Worm (Caenorhabditis elegans): ENCODE results near the gene nlp-46.

nlp-46 gene

ce11 chrV:12506185-12506584, at the start of gene nlp-46:
Gene nlp-46, minus strand, starts transcription at chrV:12506285.
- no peak for TF ChIP-seq tlf-1 (GFP tag; optimal IDR thresholded peaks at IDR 0.05)

DNA sequence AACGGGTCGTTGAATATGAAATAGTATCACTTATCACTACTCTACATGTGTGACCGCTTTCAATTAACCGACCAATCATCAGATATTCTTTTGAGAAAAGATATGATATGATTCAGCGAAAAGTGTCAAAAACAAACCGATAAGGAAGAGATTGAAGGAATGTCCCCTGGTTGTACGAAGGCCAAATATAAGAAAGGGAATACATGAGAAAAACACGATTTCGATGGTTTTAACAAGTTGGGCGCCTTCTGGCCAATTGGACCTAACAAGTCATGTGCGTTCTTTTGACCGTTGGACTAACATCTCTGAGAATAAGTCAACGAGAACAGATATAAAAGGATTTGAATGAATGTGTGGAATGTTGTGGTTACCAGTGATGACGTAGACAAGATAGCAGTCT, 49.8 kb upstream of the nlp-46 start:
- TF ChIP-seq atf-7 (tag; optimal IDR thresholded peaks at IDR 0.05) (no peak), egrh-3 (GFP tag; IDR thresholded peaks at IDR 0.05) (no peak), him-1 (tag; optimal IDR thresholded peaks at IDR 0.05) (no peak), Y95B8A.8 (GFP tag; IDR thresholded peaks at IDR 0.05) (0 out of 2 replicates have a peak, but pooled peaks have one; percentile 45), mcd-1 (GFP tag; IDR thresholded peaks at IDR 0.05) (no peak)

DNA sequence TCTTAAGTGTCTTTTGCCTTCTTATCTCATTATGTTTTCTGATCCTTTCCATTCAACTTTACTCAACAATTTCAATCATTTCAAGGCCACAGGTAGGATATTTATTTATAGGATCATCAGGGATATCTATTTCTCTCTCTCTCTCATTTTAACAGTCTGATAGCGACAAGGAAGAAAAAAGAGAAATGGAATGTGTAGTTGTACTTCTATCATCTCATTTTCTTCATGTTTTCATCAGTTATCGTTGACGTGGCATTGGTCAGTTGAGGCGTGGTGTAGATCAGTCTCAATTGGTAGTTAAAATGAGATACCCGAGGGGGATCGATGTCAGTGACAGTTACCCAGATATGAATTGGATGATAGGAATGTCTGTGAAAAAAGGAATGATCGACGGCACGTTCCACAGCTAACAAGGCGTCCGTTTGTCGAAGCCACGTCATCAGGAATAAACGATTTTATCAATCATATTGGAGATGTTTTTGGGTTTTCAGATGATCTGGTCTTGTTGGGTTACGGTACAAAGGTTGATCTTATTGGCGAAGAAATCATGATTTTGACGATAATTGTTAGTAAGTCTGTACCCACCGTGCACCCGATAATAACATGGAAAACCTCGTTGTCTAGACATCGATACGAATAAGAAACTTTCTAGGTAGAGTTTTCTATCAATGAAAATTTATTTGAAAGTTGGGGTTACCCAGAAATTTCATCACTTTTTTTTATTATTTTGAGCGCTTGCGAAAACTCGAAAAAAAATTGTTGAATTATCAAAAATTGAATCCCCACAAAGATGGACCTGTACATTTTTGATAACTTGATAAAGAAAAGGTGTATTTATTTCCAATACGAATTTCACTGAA, 48.3 kb upstream of the nlp-46 start:
- TF ChIP-seq ztf-26 (tag; optimal IDR thresholded peaks at IDR 0.05) (peak; percentile 32), him-1 (tag; optimal IDR thresholded peaks at IDR 0.05) (no peak), ama-1 (optimal IDR thresholded peaks at IDR 0.05) (peak; percentile 54), ama-1 (GFP tag; optimal IDR thresholded peaks at IDR 0.05) (no peak), C06A6.2 (GFP tag; conservative IDR thresholded peaks at IDR 0.05) (0 out of 2 replicates have a peak, but pooled peaks have one; percentile 14), somi-1 (GFP tag; optimal IDR thresholded peaks at IDR 0.05) (peak; percentile 45), F52B5.7 (tag; optimal IDR thresholded peaks at IDR 0.05) (no peak)

ce11 chrV:12553286-12553725, 47.2 kb upstream of the nlp-46 start:
- TF ChIP-seq chd-7 (tag; optimal IDR thresholded peaks at IDR 0.05) (peak; percentile 21), D2030.7 (GFP tag; IDR thresholded peaks at IDR 0.05) (no peak), K11D2.4 (GFP tag; IDR thresholded peaks at IDR 0.05) (peak; percentile 63), ztf-26 (tag; optimal IDR thresholded peaks at IDR 0.05) (peak; percentile 82), somi-1 (GFP tag; optimal IDR thresholded peaks at IDR 0.05) (peak; percentile 87), C06A6.2 (GFP tag; conservative IDR thresholded peaks at IDR 0.05) (peak; percentile 59; the same call in 1 of the 2 replicates), lin-40 (tag; optimal IDR thresholded peaks at IDR 0.05) (peak; percentile 30), rpc-1 (optimal IDR thresholded peaks at IDR 0.05) (no peak), rpc-1 (tag; optimal IDR thresholded peaks at IDR 0.05) (no peak), tbp1 (GFP tag; optimal IDR thresholded peaks at IDR 0.05) (no peak), mcd-1 (GFP tag; IDR thresholded peaks at IDR 0.05) (0 out of 2 replicates have a peak, but pooled peaks have one; percentile 10), cebp-1 (GFP tag; IDR thresholded peaks at IDR 0.05) (no peak), cebp-1 (tag; optimal IDR thresholded peaks at IDR 0.05) (peak; percentile 7)

DNA sequence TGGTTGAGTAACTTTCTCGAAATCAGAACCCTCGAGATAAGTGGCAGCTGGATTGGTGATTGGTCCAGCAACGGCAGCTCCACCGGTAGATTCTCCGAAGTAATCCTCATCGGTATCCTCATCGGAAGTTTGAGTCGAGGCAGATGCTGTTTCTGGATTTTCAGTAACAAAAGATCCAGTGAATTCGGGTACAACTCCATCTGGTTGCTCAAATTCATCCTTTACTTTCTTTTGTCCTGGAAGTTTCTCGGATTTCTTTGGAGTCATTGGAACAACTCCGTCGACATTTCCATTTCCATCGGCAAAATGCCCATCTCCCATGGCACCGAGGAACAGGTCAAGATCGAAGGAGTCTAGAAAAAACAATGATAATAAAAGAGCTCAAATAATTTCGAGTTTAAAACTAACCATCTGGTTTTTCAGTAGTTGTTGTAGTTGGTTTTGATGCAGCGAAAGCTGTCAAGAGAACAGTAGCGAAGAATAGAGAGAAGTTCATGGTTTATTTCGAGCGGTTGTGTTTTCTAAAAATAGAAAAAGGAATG, 46.7 kb upstream of the nlp-46 start, which contains the start of gene F45D3.4:
Gene F45D3.4, minus strand, starts transcription at position 521 of the 542 bp plus-strand sequence.
- TF ChIP-seq rcor-1 (GFP tag; IDR thresholded peaks at IDR 0.05) (0 out of 2 replicates have a peak, but pooled peaks have one; percentile 20), K11D2.4 (GFP tag; IDR thresholded peaks at IDR 0.05) (0 out of 2 replicates have a peak, but pooled peaks have one; percentile 11), gei-17 (GFP tag; optimal IDR thresholded peaks at IDR 0.05) (no peak), nfya-1 (tag; optimal IDR thresholded peaks at IDR 0.05; ENCODE audit: borderline replicate concordance, insufficient read depth) (no peak)

DNA sequence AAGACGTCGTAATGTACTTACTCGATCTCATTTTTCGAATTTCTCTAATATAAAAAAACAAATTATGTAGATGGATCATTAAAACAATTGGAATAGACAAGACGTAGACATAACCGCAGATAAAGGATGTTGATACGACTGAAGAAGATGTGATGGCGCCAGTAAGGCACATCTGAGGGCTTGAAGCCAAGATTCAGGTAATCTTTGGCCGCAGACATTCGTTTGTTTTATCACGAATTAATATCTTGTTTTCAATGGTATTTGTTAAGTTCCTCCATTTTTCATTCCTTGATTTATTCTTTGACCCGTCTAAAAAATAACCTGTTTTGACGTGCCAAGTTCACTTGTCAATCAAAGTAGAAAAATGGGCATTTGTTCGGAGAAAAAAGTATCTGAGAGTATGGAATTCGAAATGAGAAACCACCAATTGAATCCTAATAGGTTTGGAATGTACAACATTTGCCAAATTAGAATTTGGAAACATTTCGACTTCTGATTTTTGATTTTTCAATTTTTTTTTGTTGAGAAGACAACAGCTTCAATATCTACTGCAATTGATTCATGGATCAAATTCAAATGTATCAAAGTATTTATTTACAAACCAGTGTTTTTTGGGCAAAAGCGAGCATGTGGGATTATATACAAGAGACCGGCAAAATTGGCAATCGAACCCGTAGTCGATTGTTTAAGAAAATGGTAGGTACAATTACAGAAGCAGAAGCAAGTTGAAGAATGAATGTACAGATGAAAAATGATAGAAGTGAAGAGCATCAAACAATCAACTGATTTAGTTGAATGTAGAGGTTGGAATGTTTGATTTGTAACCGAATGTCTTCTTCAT, 45.8 kb upstream of the nlp-46 start:
- TF ChIP-seq chd-7 (tag; optimal IDR thresholded peaks at IDR 0.05) (no peak), egrh-3 (GFP tag; IDR thresholded peaks at IDR 0.05) (no peak), dpl-1 (GFP tag; optimal IDR thresholded peaks at IDR 0.05) (no peak), Y53G8AR.9 (GFP tag; conservative IDR thresholded peaks at IDR 0.05) (0 out of 2 replicates have a peak, but pooled peaks have one; percentile 26), mxl-1 (tag; optimal IDR thresholded peaks at IDR 0.05) (no peak), nfya-2 (GFP tag; IDR thresholded peaks at IDR 0.05) (no peak), ztf-26 (tag; optimal IDR thresholded peaks at IDR 0.05) (peak; percentile 13), atf-7 (tag; optimal IDR thresholded peaks at IDR 0.05) (no peak), nhr-120 (GFP tag; IDR thresholded peaks at IDR 0.05) (no peak), ceh-100 (GFP tag; IDR thresholded peaks at IDR 0.05) (no peak), ccch-3 (GFP tag; optimal IDR thresholded peaks at IDR 0.05) (no peak), dox-1 (GFP tag; IDR thresholded peaks at IDR 0.05) (peak; percentile 17; the same call in 1 of the 2 replicates), lir-1 (GFP tag; conservative IDR thresholded peaks at IDR 0.05) (no peak; the same call in 1 of the 2 replicates), ets-4 (GFP tag; optimal IDR thresholded peaks at IDR 0.05) (no peak), ZK185.1 (tag; optimal IDR thresholded peaks at IDR 0.05; ENCODE audit: poor library complexity, severe bottlenecking) (no peak), lin-54 (GFP tag; optimal IDR thresholded peaks at IDR 0.05) (no peak)
